Worm (Caenorhabditis elegans): ENCODE data around the gene T05E12.3.

ce11 chrV:17108310-17108709 is 30.5 kb upstream of the T05E12.3 start, which contains the start of gene ZK218.11:
- TF ChIP-seq lin-26 (GFP tag; IDR thresholded peaks at IDR 0.05) (no peak), ztf-28 (GFP tag; IDR thresholded peaks at IDR 0.05) (no peak), unc-62 (GFP tag; optimal IDR thresholded peaks at IDR 0.05) (no peak), rpc-1 (optimal IDR thresholded peaks at IDR 0.05) (no peak), rpc-1 (tag; optimal IDR thresholded peaks at IDR 0.05) (no peak), gei-17 (GFP tag; optimal IDR thresholded peaks at IDR 0.05) (no peak), ama-1 (optimal IDR thresholded peaks at IDR 0.05) (no peak), ama-1 (GFP tag; optimal IDR thresholded peaks at IDR 0.05) (no peak), snpc-4 (GFP tag; optimal IDR thresholded peaks at IDR 0.05) (no peak), snpc-4 (tag; optimal IDR thresholded peaks at IDR 0.05) (no peak), hrde-1 (tag; optimal IDR thresholded peaks at IDR 0.05; ENCODE audit: borderline replicate concordance) (no peak), ztf-22 (GFP tag; optimal IDR thresholded peaks at IDR 0.05) (no peak), T26A5.8 (tag; optimal IDR thresholded peaks at IDR 0.05) (no peak), D2030.7 (GFP tag; IDR thresholded peaks at IDR 0.05) (no peak), ceh-58 (GFP tag; IDR thresholded peaks at IDR 0.05) (no peak), pha-4 (tag; optimal IDR thresholded peaks at IDR 0.05) (no peak), rec-8 (tag; optimal IDR thresholded peaks at IDR 0.05) (no peak)
